Worm (Caenorhabditis elegans) whole organism, L4/young adult: Measurements from ENCODE around the gene chil-6.

Experiments used
- W03F9.2 ChIP-seq: fragments of 150-350 bp; optimal IDR thresholded peaks from 2 replicates; lab custom pipeline; 2014; ENCODE audit warnings: missing biosample characterization, missing genetic modification characterization
- dao-5 ChIP-seq: sonication (generic microtip); optimal IDR thresholded peaks from 2 replicates; lab custom pipeline; 2016; ENCODE audit warnings: missing genotype, missing genetic modification characterization, moderate library complexity, missing compliant biosample characterization
- him-1 ChIP-seq: sonication (generic microtip); optimal IDR thresholded peaks from 2 replicates; lab custom pipeline; 2016; ENCODE audit warnings: missing genotype, missing genetic modification reagents, missing genetic modification characterization, missing compliant biosample characterization

DNA sequence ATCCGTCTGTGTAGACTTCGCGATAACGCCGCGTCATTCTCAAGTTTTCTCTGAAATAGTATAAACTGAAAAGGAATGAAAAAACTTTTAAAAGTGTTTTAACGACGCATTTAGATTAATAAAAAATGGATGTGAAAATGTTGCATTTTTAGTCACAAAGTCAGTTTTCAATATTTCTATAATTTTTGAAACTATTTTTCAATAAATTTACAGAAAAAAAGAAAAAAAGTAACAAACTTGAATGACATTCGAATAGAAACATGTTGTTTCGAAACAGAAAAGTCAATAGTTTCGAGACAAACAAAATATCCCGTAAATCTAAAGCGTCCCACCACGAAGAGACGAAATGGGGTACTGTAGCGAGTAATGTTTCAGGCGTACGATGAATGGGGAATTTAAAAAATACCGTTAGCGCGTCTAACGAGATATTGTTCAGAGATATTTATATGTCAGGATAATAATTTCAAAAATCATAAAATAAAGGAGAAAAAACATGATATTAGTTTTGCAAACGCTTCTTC lies 15.6 kb downstream of the chil-6 start, which contains the start of gene rnh-1.2:
- no peak for TF ChIP-seq him-1 (tag; lab: Kevin White, UChicago)
- TF ChIP-seq dao-5 = no peak
- TF ChIP-seq W03F9.2 (tag; lab: Kevin White, UChicago) = no peak
